Worm (Caenorhabditis elegans) whole organism, late embryonic: ENCODE data around the gene C09H10.4.
A peak's percentile ranks its signal among the peaks of the same experiment; 100 is the strongest.

Source experiments
- C38D4.7 ChIP-seq: fragments of 200-800 bp; sonication (Bioruptor generic); optimal IDR thresholded peaks from 2 replicates; lab custom pipeline; 2018; ENCODE audit warnings: mild to moderate bottlenecking, missing genetic modification characterization, moderate library complexity, missing compliant biosample characterization
- F13H6.1 ChIP-seq: sonication (generic microtip); optimal IDR thresholded peaks from 2 replicates; lab custom pipeline; 2016; ENCODE audit warnings: missing genetic modification characterization, missing compliant biosample characterization
- K09A11.1 ChIP-seq: sonication (generic microtip); optimal IDR thresholded peaks from 2 replicates; lab custom pipeline; 2017; ENCODE audit warnings: antibody characterized with exemption, mild to moderate bottlenecking, missing genetic modification characterization, missing compliant biosample characterization; ENCODE audit not compliant: insufficient read depth
- T23F11.4 ChIP-seq: fragments of 200-800 bp; sonication (Bioruptor generic); optimal IDR thresholded peaks from 2 replicates; lab custom pipeline; 2018; ENCODE audit warnings: mild to moderate bottlenecking, missing genetic modification characterization, missing compliant biosample characterization
- Y22D7AL.16 ChIP-seq: sonication (generic microtip); optimal IDR thresholded peaks from 2 replicates; lab custom pipeline; 2016; ENCODE audit warnings: missing genetic modification characterization, missing compliant biosample characterization
- ahr-1 ChIP-seq: sonication (generic microtip); optimal IDR thresholded peaks from 2 replicates; lab custom pipeline; 2016; ENCODE audit warnings: missing genetic modification characterization, missing compliant biosample characterization
- ama-1 ChIP-seq: fragments of 150-350 bp; optimal IDR thresholded peaks from 2 replicates; lab custom pipeline; 2014
- ceh-14 ChIP-seq: sonication (generic microtip); optimal IDR thresholded peaks from 2 replicates; lab custom pipeline; 2016; ENCODE audit warnings: missing genotype, missing genetic modification characterization, missing compliant biosample characterization
- ceh-19 ChIP-seq: fragments of 200-800 bp; sonication (Bioruptor generic); optimal IDR thresholded peaks from 2 replicates; lab custom pipeline; 2018; ENCODE audit warnings: mild to moderate bottlenecking, missing genetic modification characterization, missing compliant biosample characterization
- ceh-2 ChIP-seq: sonication (generic microtip); optimal IDR thresholded peaks from 2 replicates; lab custom pipeline; 2016; ENCODE audit warnings: missing genotype, missing genetic modification characterization, missing compliant biosample characterization
- ceh-30 ChIP-seq: fragments of 150-350 bp; optimal IDR thresholded peaks from 2 replicates; lab custom pipeline; 2014; ENCODE audit warnings: missing biosample characterization, missing genetic modification characterization
- ceh-31 ChIP-seq: sonication (generic microtip); optimal IDR thresholded peaks from 2 replicates; lab custom pipeline; 2016; ENCODE audit warnings: missing genetic modification characterization, missing compliant biosample characterization
- ceh-48 ChIP-seq: sonication (generic microtip); optimal IDR thresholded peaks from 2 replicates; lab custom pipeline; 2016; ENCODE audit warnings: missing genetic modification characterization, inconsistent platforms, missing compliant biosample characterization
- ceh-9 ChIP-seq: sonication (generic microtip); optimal IDR thresholded peaks from 2 replicates; lab custom pipeline; 2016; ENCODE audit warnings: mild to moderate bottlenecking, missing genetic modification characterization, inconsistent platforms, missing compliant biosample characterization
- dmd-4 ChIP-seq: sonication (generic microtip); optimal IDR thresholded peaks from 2 replicates; lab custom pipeline; 2016; ENCODE audit warnings: borderline replicate concordance, missing genetic modification characterization, missing compliant biosample characterization
- elt-2 ChIP-seq: sonication (generic microtip); optimal IDR thresholded peaks from 2 replicates; lab custom pipeline; 2016; ENCODE audit warnings: missing genetic modification reagents, missing genetic modification characterization, missing compliant biosample characterization
- ets-4 ChIP-seq: sonication (generic microtip); optimal IDR thresholded peaks from 2 replicates; lab custom pipeline; 2016; ENCODE audit warnings: missing genetic modification characterization, missing compliant biosample characterization
- eyg-1 ChIP-seq: sonication (generic microtip); optimal IDR thresholded peaks from 2 replicates; lab custom pipeline; 2016; ENCODE audit warnings: missing genotype, missing genetic modification characterization, missing compliant biosample characterization
- fkh-10 ChIP-seq: fragments of 150-350 bp; optimal IDR thresholded peaks from 2 replicates; lab custom pipeline; 2014; ENCODE audit warnings: missing biosample characterization, missing genetic modification reagents, missing genetic modification characterization
- hlh-13 ChIP-seq: fragments of 200-800 bp; sonication (Bioruptor generic); optimal IDR thresholded peaks from 2 replicates; lab custom pipeline; 2018; ENCODE audit warnings: mild to moderate bottlenecking, missing genetic modification characterization, missing compliant biosample characterization
- hlh-8 ChIP-seq: sonication (generic microtip); optimal IDR thresholded peaks from 2 replicates; lab custom pipeline; 2016; ENCODE audit warnings: missing genotype, missing genetic modification characterization, missing compliant biosample characterization
- mec-3 ChIP-seq: sonication (generic microtip); optimal IDR thresholded peaks from 2 replicates; lab custom pipeline; 2016; ENCODE audit warnings: borderline replicate concordance, missing genetic modification characterization, missing compliant biosample characterization
- nfya-1 ChIP-seq: sonication (generic microtip); optimal IDR thresholded peaks from 2 replicates; lab custom pipeline; 2017; ENCODE audit warnings: missing genetic modification characterization, mild to moderate bottlenecking, missing compliant biosample characterization, antibody characterized with exemption, moderate library complexity
- pag-3 ChIP-seq: sonication (generic microtip); optimal IDR thresholded peaks from 2 replicates; lab custom pipeline; 2016; ENCODE audit warnings: missing compliant biosample characterization, missing genetic modification characterization, borderline replicate concordance
- pqm-1 ChIP-seq: sonication (generic microtip); optimal IDR thresholded peaks from 2 replicates; lab custom pipeline; 2016; ENCODE audit warnings: missing genetic modification characterization, missing compliant biosample characterization
- ref-2 ChIP-seq: sonication (generic microtip); optimal IDR thresholded peaks from 2 replicates; lab custom pipeline; 2016; ENCODE audit warnings: missing genetic modification characterization, missing compliant biosample characterization
- sdc-2 ChIP-seq: sonication (generic microtip); optimal IDR thresholded peaks from 2 replicates; lab custom pipeline; 2016; ENCODE audit warnings: missing genotype, missing genetic modification characterization, missing compliant biosample characterization
- sox-2 ChIP-seq: fragments of 200-800 bp; sonication (Bioruptor generic); IDR thresholded peaks from 2 replicates; pipeline ENCODE4 v1.3.6; 2022; ENCODE audit warnings: missing genetic modification reagents, missing genetic modification characterization, missing compliant biosample characterization
- tbx-2 ChIP-seq: sonication (generic microtip); optimal IDR thresholded peaks from 2 replicates; lab custom pipeline; 2016; ENCODE audit warnings: missing genetic modification characterization, missing compliant biosample characterization
- unc-42 ChIP-seq: sonication (generic microtip); optimal IDR thresholded peaks from 2 replicates; lab custom pipeline; 2016; ENCODE audit warnings: missing genotype, missing genetic modification characterization, missing compliant biosample characterization
- unc-55 ChIP-seq: sonication (generic microtip); optimal IDR thresholded peaks from 2 replicates; lab custom pipeline; 2017; ENCODE audit warnings: missing biosample characterization, missing genetic modification reagents, missing genetic modification characterization
- unc-86 ChIP-seq: sonication (generic microtip); optimal IDR thresholded peaks from 2 replicates; lab custom pipeline; 2016; ENCODE audit warnings: missing genetic modification characterization, missing compliant biosample characterization
- ztf-16 ChIP-seq: sonication (generic microtip); optimal IDR thresholded peaks from 2 replicates; lab custom pipeline; 2017; ENCODE audit warnings: missing genetic modification characterization, missing compliant biosample characterization

C09H10.4 gene

DNA sequence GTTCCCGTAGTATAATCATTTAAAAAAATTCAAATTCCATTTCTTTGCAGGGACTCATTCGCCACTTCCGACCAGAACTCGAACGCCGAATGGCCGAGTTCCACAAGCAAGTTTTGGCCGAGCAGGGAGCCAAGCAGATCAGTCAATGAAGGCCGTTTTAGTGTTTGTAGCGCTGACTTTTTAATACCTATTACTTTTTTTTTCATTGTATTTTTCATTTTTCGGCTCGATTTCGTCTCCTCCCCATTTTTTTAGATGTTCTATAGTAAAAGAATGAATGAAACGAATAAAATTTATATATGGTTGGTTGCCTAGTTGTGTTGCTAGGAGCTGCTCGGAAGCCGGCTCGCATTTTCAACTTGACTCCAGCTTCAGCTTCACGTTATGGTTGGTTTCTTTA, at the start of gene C09H10.4:
TSS of gene C09H10.4 (plus strand) at position 301 of the 400 bp plus-strand sequence.
- no peak for TF ChIP-seq dmd-4 (tag; lab: Kevin White, UChicago)

DNA sequence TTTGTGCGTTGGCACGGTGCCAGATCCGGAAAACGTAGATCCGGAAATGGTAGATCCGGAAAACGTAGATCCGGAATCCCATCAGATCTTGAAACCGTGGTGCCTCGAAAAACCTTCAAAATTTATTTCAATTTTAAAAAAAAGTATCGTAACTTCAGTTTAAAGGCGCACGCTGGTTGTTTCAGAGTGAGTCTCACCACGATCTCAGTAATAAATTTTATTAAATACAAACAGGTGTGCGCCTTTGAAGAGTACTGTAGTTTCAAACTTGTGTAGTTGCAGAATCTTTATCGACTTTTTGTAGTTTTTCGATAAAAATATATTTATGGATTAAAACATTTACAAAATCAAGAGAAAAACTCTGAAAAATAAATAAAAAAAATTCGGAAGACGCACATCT, 49.3 kb upstream of the C09H10.4 start:
- TF ChIP-seq sdc-2 (tag; lab: Kevin White, UChicago) (no peak), dmd-4 (tag; lab: Kevin White, UChicago) (no peak), tbx-2 (tag; lab: Kevin White, UChicago) (no peak), ceh-14 (tag; lab: Kevin White, UChicago) (no peak), nfya-1 (tag; lab: Kevin White, UChicago) (no peak), ztf-16 (no peak), ceh-48 (tag; lab: Kevin White, UChicago) (no peak), ceh-31 (tag; lab: Kevin White, UChicago) (no peak), F13H6.1 (no peak), K09A11.1 (tag; lab: Kevin White, UChicago) (no peak), unc-86 (tag; lab: Kevin White, UChicago) (no peak), mec-3 (tag; lab: Kevin White, UChicago) (no peak), ceh-9 (tag; lab: Kevin White, UChicago) (no peak), hlh-13 (GFP tag; lab: Kevin White, UChicago) (no peak), C38D4.7 (GFP tag; lab: Kevin White, UChicago) (no peak), eyg-1 (no peak), Y22D7AL.16 (no peak), fkh-10 (no peak), pag-3 (no peak)

DNA sequence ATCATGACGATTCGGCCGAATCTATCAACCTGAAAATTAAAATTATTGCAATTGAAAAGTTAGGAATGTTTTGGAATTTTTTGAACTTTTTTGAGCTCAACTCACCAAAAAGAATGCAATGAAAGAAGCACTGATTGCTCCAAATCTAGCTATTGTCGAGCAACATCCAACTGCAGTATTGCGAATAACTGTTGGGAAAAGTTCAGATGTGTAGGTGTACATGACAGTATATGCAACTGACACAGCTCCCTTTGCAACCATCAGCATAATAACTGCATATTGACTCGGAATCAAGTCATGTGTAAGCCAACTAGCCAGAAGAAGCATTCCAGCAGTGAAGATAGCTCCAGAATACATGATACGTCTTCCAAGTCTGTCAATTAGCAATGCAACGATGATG, 47.4 kb upstream of the C09H10.4 start:
- TF ChIP-seq C38D4.7 (GFP tag; lab: Kevin White, UChicago) (no peak), ceh-2 (tag; lab: Kevin White, UChicago) (no peak), ets-4 (tag; lab: Kevin White, UChicago) (no peak), sdc-2 (tag; lab: Kevin White, UChicago) (no peak), ceh-30 (tag; lab: Kevin White, UChicago) (no peak), sox-2 (GFP tag; lab: Robert Waterston, UW) (no peak), pqm-1 (tag; lab: Kevin White, UChicago) (no peak), ahr-1 (tag; lab: Kevin White, UChicago) (no peak)

DNA sequence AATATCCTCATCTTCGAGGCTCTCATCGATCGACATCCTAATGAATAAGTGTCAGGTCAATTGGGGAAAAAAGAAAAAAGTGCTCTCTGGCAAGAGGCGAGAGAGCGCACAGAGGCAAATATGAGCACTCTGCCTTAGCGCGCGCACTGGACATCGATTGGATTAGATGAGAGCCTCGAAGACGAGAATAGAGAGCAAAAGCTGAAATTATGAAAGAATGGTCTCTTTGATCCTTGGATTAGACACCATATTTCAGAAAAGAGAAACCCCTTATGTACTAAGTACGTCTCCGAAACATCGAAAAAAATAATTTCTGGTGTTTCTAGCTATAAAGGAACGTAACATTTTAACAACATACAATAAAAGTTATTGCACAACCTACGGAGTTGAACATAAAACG, 44.7 kb upstream of the C09H10.4 start, which contains the start of gene F45E10.2:
TSS of gene F45E10.2 (minus strand) at position 101 of the 400 bp plus-strand sequence.
- TF ChIP-seq hlh-8 (tag; lab: Kevin White, UChicago) (no peak), sox-2 (GFP tag; lab: Robert Waterston, UW) (no peak), ceh-19 (GFP tag; lab: Kevin White, UChicago) (no peak), elt-2 (tag; lab: Kevin White, UChicago) (no peak), eyg-1 (no peak)

DNA sequence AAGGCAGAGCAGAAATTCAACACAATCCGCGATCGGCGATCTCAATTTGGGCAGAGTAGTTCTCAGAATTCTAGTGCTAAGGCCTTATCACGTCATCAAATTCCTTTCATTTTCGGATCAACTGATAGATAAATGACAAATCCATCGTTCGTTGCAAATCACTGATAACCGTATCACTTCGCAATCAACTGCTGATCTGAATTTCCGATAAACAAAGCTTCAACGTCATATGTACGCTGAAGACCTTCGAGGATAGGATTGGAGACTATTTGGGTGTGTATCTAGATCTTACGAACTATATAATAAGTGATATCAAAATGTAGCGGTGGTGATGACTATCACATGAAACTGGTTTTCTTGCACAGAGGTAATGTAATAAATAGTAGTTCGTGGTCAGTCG, 42.7 kb upstream of the C09H10.4 start:
- TF ChIP-seq ama-1 (lab: Kevin White, UChicago): no peak
- no peak for TF ChIP-seq ceh-30 (tag; lab: Kevin White, UChicago)

DNA sequence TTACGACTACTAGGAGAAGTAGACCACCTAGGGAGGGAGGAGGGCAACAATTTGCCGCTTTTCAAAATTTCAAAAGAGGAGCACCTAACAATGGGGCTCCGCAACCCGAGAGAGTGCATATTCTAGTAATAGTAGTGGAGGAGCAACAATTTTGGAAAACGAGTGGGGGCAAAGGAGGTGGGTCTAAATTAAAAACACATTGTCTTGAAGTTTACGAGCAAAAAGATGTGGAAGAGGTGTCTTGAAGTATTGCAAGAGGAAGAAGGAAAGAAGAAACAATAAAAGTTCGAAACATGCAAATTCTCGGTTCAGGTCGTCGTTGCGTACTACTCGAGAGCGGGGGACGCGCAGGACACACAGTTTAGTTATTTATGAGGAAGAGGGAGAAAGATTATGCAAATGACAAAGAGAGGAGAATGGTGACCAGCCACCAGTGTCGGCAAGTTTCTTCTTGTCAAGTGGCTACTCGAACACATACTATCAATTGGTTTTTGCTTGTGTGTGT, 35.7 kb upstream of the C09H10.4 start:
- TF ChIP-seq ref-2 (peak; percentile 20), unc-86 (tag; lab: Kevin White, UChicago) (no peak)

DNA sequence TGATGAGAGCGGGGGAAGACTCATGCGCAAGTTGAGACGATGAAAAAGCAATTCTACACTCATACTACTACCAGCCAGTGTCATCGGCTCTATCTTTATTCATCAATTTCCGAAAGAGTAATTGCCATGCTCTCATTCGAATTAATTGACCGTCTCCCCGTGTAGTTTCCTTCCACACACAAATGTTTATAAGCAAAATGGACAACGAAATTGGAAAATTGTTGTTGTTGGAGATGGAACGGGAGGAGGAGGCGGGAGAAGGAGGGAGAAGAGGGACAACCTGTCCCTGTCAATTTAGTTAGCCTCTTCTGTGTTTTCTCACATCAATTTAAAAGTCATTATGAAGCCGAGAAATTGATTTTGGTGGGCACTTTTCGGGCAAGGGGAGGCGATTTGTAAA, 27.4 kb upstream of the C09H10.4 start:
- TF ChIP-seq ceh-31 (tag; lab: Kevin White, UChicago) (peak; percentile 2), unc-42 (tag; lab: Kevin White, UChicago) (peak; percentile 54), ceh-14 (tag; lab: Kevin White, UChicago) (peak; percentile 16), unc-55 (GFP tag; lab: Kevin White, UChicago) (peak; percentile 0), T23F11.4 (GFP tag; lab: Kevin White, UChicago) (no peak)
